Fruit fly (Drosophila melanogaster): Measurements from ENCODE around the gene CG12054.

- TF ChIP-seq CG8301 (tag; optimal IDR thresholded peaks at IDR 0.05) (no peak), CG34367 (tag; optimal IDR thresholded peaks at IDR 0.05) (no peak), Pif1B (GFP tag; optimal IDR thresholded peaks at IDR 0.05) (no peak), gl (tag; optimal IDR thresholded peaks at IDR 0.05) (no peak), fd96Ca (GFP tag; IDR thresholded peaks at IDR 0.05) (no peak), CG14655 (GFP tag; optimal IDR thresholded peaks at IDR 0.05) (no peak), CG9948 (tag; optimal IDR thresholded peaks at IDR 0.05) (no peak), rn (GFP tag; IDR thresholded peaks at IDR 0.05) (no peak), CG12605 (GFP tag; IDR thresholded peaks at IDR 0.05) (no peak), CG15710 (tag; optimal IDR thresholded peaks at IDR 0.05) (no peak), CG32121 (GFP tag; IDR thresholded peaks at IDR 0.05) (no peak), CG13204 (GFP tag; optimal IDR thresholded peaks at IDR 0.05) (no peak)
These were observed 44.9 kb downstream of the CG12054 start, which contains the start of gene ppk24 for dm6 chr3R:31265430-31265829.
